Worm (Caenorhabditis elegans): Measurements from ENCODE around the gene clhm-1.

- TF ChIP-seq pha-4 (tag; optimal IDR thresholded peaks at IDR 0.05), result no peak
- TF ChIP-seq elt-1 (tag; optimal IDR thresholded peaks at IDR 0.05; ENCODE audit: borderline replicate concordance, insufficient read depth), result no peak
- no peak for TF ChIP-seq nhr-12 (tag; optimal IDR thresholded peaks at IDR 0.05)
- TF ChIP-seq unc-39 (tag; optimal IDR thresholded peaks at IDR 0.05), result no peak
- no peak for TF ChIP-seq ceh-39 (tag; optimal IDR thresholded peaks at IDR 0.05)
- no peak for TF ChIP-seq ces-1 (GFP tag; optimal IDR thresholded peaks at IDR 0.05)
- TF ChIP-seq ztf-11 (tag; optimal IDR thresholded peaks at IDR 0.05), result no peak
Measured at ce11 chrII:6900708-6901107, 29.9 kb upstream of the clhm-1 start.

All from whole organism, mixed stage, embryonic.